1 fruit fly cellular context compared by ENCODE assay signal in the genomic region with DNA sequence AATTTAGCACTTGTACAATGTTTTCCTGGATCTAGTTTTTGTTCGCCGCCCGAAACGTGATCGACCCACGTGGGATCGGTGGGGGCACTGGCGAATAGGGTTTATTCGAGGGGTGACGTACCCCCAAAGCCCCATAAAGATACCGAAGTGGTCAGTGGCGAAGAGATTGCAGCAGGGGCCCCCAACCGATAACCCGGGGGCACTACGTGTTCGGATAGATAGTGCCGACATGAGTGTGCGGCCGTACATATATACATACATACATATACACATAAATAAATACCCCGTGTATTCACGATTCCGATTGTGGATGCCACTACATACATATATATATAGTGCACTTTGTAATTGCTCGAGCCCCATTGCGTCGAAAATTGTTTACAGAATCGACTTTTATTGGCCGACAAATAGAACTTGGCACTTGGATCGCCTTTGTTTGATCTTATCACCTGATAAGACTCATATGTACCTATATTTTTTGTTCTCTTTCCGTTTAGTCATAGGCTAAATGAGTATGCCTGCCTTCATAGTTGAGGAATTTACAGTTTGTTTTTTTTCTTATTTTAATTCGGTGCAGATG.
TF ChIP-seq lines count a peak whose summit lies in the region.

No protein-coding gene starts in this region.

TF ChIP-seq in whole organism, embryonic, 481 proteins besides CTCF, POLR2A, EP300 and RAD21 (continued from another document):
- TF ChIP-seq sens (GFP tag; lab: Kevin White, UChicago) (peak; percentile 47), CG7928 (GFP tag; optimal IDR thresholded peaks at IDR 0.05; lab: Kevin White, UChicago) (no peak), Hr78 (GFP tag; optimal IDR thresholded peaks at IDR 0.05; lab: Kevin White, UChicago) (peak in 1 of 2 experiments; percentile 67), sd (tag; optimal IDR thresholded peaks at IDR 0.05; lab: Kevin White, UChicago) (peak; percentile 13), grn (GFP tag; optimal IDR thresholded peaks at IDR 0.05; lab: Kevin White, UChicago) (peak; percentile 57), CG32767 (GFP tag; IDR thresholded peaks at IDR 0.05; lab: Robert Waterston, UW) (0 out of 2 replicates have a peak, but pooled peaks have one; percentile 12)
TF ChIP-seq in whole organism, embryonic: peak in this region for 16.
